Fruit fly (Drosophila melanogaster) Kc167 (cell line): ENCODE data around the gene Adgf-D.

ENCODE experiments used
- Myc ChIP-seq: fragments of >200 bp; optimal IDR thresholded peaks from 2 replicates; lab custom pipeline; 2017; ENCODE audit warnings: missing external identifiers
- Sin3A ChIP-seq: fragments of >200 bp; optimal IDR thresholded peaks from 2 replicates; lab custom pipeline; 2018; ENCODE audit warnings: missing external identifiers
- h ChIP-seq: fragments of >200 bp; optimal IDR thresholded peaks from 3 replicates; lab custom pipeline; 2018; ENCODE audit warnings: missing external identifiers
- insv ChIP-seq: fragments of >200 bp; optimal IDR thresholded peaks from 3 replicates; lab custom pipeline; 2018; ENCODE audit warnings: missing external identifiers
- psq ChIP-seq: fragments of >200 bp; optimal IDR thresholded peaks from 2 replicates; lab custom pipeline; 2017; ENCODE audit warnings: missing external identifiers
- ttk ChIP-seq: sonication (Bioruptor generic); optimal IDR thresholded peaks from 2 replicates; lab custom pipeline; 2017; ENCODE audit warnings: missing external identifiers

The Adgf-D gene

DNA sequence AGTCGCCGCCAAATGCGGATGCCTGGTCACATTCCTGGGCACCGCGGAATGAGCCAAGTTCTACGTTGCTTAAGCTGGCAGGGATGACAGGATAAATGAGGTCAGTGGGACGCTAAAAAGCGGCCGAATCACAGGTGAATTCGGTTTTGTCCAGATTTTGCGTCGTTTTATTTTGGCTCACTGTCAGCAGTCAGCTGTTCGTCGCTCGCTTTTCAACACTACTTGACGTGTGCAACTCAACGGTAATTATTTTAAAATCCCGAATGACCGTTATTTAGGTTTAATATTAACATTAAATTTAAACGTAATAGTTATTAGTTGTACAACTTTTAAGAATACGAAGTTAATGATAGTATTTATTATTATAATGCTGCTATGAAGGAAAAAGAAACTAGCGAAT, 5.9 kb downstream of the Adgf-D start:
- TF ChIP-seq Sin3A (no peak), Myc (lab: Kevin White, UChicago) (no peak), h (no peak), psq (lab: Kevin White, UChicago) (no peak), ttk (lab: Kevin White, UChicago) (no peak), insv (lab: Kevin White, UChicago) (no peak)

DNA sequence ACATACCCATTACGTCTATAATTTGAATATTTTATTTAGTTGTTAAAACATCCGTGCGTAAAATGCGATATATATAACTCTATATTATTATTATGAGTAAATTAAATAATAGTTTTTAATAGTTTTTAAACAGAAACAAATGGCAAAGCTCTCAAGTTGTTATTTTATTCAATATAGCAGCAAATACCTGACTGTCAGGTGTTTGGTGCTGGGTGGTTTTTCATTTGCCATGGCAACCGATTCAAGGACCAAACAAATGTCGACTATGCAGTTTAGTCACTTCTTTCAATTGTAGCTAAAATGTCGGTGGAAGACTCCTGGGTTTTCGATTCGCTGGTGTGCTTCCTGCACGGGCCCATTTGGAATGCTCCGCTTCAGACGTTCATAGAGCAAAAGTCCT, 11.4 kb downstream of the Adgf-D start, which contains the start of gene CG14367:
Gene CG14367 (plus strand): TSS at position 301 of the 400 bp plus-strand sequence.
- no peak for TF ChIP-seq Sin3A

DNA sequence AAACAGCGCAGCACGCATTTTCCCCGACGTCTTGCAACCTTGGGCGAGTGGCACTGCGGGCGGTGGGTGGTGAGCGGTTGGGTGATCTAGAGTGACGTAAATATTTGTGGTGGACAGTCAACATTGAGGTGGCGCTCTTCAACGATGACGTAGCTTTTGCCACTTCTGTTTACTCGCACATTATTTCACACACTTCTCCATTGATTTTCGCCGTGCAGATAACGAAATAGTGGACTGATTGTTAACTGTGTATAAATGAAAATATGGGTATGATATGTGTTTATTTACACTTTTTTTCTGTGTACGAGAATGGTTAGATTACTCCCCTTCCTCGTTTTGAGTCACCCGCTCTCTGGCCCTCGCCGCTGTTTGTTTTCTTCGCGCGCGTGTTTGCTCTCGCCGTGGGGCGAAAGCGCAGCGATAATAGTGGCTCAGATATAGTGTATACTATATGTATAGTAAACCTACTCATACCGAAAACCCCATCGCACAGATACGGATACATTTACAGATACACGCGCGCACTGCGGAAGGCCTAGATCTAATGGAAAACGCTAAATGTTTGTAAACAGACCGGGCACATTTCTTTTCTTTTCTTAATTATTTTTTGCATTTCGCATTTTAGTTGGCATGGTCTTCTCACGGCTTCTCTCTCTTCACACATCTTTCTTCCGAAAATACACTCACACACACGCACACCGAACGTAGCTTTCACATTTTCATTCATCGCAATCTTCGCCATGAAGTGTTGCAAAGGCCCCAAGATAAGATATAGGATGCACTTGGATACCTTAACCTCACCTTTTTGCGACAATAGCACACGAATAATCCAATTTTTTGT, 18.6 kb downstream of the Adgf-D start, which contains the start of gene omd:
Gene omd (minus strand): TSS at position 840 of the 841 bp plus-strand sequence.
- no peak for TF ChIP-seq h
- no peak for TF ChIP-seq ttk (lab: Kevin White, UChicago)
- no peak for TF ChIP-seq psq (lab: Kevin White, UChicago)
- no peak for TF ChIP-seq Myc (lab: Kevin White, UChicago)
- TF ChIP-seq insv (lab: Kevin White, UChicago), result no peak
- TF ChIP-seq Sin3A, result no peak

DNA sequence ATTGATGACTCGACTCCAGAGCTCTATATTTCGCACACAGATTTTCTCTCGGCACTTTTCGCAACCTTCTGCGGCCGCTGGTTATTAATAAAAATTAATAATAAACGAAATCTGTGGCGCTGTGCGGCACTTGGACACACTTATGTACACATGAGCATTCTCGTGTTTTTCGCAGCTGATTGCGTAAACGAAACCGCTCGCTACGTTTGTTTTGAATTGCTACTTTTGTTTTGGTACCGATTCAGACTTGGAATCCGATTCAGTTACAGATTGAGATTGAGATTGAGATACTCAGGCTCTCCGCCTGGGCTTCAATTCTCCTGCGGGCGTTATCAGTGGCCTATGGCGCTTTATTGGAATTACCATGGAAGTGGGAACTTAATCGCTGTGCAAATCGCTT, 19.2 kb downstream of the Adgf-D start:
- TF ChIP-seq h, result no peak
- TF ChIP-seq psq (lab: Kevin White, UChicago), result no peak
- TF ChIP-seq Myc (lab: Kevin White, UChicago), result no peak
- TF ChIP-seq Sin3A, result no peak
- no peak for TF ChIP-seq ttk (lab: Kevin White, UChicago)
- no peak for TF ChIP-seq insv (lab: Kevin White, UChicago)

DNA sequence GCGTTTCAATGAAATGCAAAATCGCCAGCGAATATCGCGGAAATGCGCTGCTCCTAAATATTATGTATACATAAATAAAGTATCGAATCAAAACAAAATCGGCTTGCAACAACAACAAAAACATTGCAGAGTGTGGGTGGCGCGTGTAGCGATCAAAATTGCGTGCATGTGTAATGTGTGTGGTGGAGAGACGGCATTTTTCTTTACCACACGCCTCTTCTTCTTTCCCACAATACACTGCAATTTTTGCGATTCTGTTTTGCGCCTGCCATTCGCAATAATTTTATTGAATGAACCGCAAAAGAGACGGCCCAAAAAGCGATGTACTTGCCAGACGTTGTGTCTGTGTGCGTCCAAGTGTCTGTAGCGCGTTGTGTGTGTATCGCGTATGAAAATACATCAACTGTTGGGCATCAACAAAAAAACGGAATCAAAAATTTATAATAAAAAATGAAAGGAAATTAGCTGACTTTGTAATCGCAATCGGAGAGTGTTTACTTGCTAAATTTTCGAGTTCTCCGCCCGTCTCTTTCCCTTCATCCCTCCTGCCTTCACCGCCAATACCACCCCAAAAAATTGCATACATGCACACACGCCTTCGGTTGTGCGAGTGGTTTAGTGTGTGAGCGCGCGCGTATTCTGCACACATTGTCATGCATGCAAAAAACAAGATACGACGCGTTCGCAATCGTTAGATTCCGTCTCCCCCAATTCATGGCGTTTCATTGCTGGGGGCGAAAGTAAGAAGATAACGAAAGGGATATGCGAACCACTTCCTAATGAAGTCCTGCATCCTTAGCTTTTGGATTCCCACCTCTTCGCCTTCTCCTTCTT, 20.4 kb downstream of the Adgf-D start:
- TF ChIP-seq psq (lab: Kevin White, UChicago) (peak; percentile 47), ttk (lab: Kevin White, UChicago) (no peak), h (no peak), Myc (lab: Kevin White, UChicago) (no peak), Sin3A (no peak), insv (lab: Kevin White, UChicago) (no peak)

DNA sequence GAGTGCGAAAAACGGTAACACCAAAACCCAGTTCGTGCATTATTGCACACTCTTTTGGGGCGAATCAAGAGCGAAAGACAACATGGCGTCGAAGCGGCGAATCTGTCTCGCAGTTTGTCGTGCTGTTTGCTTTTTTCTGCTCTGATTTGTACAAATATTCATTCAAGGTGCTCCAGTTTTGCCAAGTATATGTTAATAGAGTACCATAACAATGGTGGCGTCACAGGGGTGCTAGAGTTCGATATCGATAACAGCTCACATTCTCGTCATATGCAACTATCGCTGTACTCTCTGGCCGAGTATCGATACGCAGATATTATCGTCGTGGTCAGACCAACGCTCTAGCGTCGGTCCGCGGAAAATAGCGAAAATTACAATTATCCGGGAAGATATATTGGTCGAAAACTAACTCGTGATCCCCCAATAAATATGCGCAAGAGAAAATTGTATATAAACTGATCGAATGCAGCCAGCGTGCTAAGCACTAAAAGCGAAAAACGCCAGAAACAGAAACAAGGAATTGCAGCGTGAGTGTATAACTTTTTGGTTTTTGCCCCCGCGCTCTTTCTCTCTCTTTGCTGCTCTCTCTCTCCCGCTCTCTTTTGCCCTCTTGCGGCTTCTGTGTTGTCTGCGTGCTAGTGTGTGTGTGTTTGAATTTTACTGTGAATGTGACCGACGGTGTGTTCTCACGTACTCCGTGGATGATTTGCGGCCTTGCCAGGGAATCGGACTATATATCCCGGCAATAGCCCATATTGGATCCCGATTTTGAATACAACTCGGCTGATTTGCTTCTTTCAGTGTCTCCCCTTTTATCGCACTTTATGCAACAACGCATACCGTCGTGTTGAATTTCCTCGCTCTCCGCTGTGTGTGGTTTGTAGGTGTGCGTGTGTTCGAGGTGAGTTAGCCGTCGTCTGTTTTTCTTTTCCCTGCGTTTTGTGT, 21.3 kb downstream of the Adgf-D start, which contains the start of gene flfl:
Gene flfl (plus strand): TSS at position 298 of the 945 bp plus-strand sequence.
- no peak for TF ChIP-seq insv (lab: Kevin White, UChicago)
- peak; percentile 32 for TF ChIP-seq psq (lab: Kevin White, UChicago)

DNA sequence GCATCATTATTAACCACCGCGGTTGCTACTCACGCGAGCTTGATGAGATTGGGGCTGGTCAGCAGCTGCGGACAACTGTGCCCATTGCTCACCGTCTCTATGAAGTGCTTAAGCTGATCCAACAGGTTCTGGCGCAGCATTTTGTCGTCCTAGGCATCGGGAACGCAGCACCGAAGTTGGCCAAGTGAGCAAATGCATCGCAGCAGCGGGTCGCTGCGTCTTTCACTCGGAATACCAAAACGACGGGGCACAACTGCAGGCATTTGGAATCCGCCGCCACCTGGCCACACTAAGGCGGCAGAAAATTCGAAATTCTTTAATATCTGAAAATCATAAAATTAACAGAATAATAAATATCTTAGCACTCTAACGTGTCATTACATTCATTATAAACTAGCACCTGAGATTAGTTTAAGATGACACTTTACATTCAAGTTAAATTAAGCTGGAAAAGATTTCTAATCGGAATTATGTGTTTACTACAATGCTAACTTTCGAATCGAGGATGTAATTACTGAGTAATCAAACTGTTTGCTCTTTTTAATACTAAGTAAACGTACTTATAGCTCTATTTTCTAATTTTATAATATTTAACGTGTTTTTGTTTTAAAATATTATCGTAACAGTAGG, 22.1 kb downstream of the Adgf-D start:
- TF ChIP-seq insv (lab: Kevin White, UChicago) (no peak), Sin3A (no peak), h (no peak), psq (lab: Kevin White, UChicago) (no peak), Myc (lab: Kevin White, UChicago) (no peak), ttk (lab: Kevin White, UChicago) (no peak)

DNA sequence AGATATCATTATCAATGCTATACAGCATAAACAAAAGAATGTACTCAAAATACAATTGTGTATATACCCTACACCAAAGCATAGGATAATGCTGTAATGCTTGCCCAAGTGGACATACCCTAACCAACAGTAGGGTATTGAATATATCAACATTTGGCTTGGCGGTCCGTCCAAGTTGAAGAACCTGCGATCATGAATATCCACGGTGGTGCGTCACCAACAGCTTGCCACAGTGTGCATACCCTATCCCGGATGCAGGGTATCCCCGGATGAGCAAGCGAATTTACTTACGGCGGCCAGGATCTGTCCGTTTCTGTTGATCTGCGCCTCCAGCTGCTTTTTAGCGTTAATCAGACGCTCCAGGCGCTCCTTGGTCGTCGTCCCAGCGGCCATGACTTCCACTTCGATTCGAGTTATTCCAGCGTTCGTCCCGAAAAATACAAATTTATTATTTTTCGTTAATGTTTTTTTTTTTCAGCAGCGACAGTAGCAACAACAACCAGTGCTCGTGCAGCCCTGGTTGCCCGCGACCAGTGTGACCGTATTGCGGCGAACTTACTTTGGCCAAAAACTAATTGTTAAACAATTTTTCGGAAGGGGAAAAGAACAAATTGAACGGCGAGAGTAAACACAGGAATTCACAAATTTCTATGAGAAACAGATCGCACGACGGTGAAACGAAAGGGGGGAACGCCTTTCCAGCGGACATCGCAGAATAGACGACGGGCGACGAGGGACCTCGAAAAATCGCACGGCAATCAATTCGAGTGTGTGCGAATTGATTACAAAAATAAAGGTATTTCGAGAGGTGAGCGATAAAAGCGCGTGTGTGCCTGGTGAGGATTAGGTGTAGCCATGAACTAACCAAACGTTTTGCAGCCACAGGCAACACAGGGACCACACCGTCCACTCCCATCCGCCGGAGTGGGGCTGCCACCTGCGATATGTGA, 28.8 kb downstream of the Adgf-D start, which contains the start of the genes Lkb1 and CG9588:
Gene Lkb1 (plus strand): TSS at position 413 of the 950 bp plus-strand sequence.
Gene CG9588 (minus strand): TSS at position 545 of the 950 bp plus-strand sequence.
- no peak for TF ChIP-seq h
- no peak for TF ChIP-seq psq (lab: Kevin White, UChicago)
- TF ChIP-seq Myc (lab: Kevin White, UChicago), result no peak
- no peak for TF ChIP-seq insv (lab: Kevin White, UChicago)
- TF ChIP-seq Sin3A, result no peak
- no peak for TF ChIP-seq ttk (lab: Kevin White, UChicago)

DNA sequence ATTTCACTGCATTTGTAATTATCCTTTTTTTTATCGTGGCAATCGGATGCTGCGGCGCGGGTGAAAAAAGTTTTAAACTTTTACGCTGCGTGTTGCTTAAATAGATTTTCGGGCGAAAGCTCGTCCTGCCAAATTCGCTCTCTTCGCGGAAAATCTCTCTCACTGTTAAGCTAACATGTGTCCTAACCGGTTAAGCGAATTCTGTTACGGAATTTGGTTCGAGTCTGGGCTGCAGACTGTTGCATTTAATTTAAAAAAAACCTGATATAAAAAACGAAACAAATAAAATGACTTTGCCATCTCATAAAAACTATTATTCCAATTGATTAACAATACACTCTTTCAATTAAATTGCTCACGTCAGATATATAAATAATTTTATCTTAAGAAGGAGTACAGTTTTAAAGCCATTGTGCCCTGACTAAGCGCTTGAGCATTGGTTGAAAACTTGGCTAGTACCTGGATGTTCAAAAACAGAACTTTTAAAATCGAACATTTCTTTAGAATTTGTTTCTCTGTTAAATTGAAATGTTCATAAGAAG, 30.6 kb downstream of the Adgf-D start, which contains the start of gene Task6:
Gene Task6 (minus strand): TSS at position 51 of the 542 bp plus-strand sequence.
- TF ChIP-seq h (no peak), Myc (lab: Kevin White, UChicago) (no peak), Sin3A (no peak), psq (lab: Kevin White, UChicago) (no peak), insv (lab: Kevin White, UChicago) (no peak), ttk (lab: Kevin White, UChicago) (no peak)
